Fruit fly (Drosophila melanogaster) whole organism, embryonic: Measurements from ENCODE around the gene CG42512.

Source experiments
- CG18011 ChIP-seq: fragments of 200-800 bp; sonication (Bioruptor generic); optimal IDR thresholded peaks from 2 replicates; lab custom pipeline; 2017; ENCODE audit warnings: missing biosample characterization, missing genetic modification characterization, mild to moderate bottlenecking, moderate library complexity, missing genotype
- CG4328 ChIP-seq: fragments of 200-800 bp; sonication (Bioruptor generic); optimal IDR thresholded peaks from 3 replicates; lab custom pipeline; 2017; ENCODE audit warnings: missing biosample characterization, missing genetic modification reagents, missing genetic modification characterization
- CG8924 ChIP-seq: fragments of 200-800 bp; optimal IDR thresholded peaks from 3 replicates; lab custom pipeline; 2019; ENCODE audit warnings: missing biosample characterization, mild to moderate bottlenecking, missing genetic modification characterization, moderate library complexity
- Med ChIP-seq: fragments of 200-800 bp; sonication (Bioruptor generic); peaks from one replicate; lab custom pipeline; 2016; ENCODE audit warnings: missing biosample characterization, missing genetic modification characterization, mild to moderate bottlenecking, inconsistent platforms, moderate library complexity
- NfI ChIP-seq: fragments of 200-800 bp; sonication (Bioruptor generic); optimal IDR thresholded peaks from 3 replicates; lab custom pipeline; 2018; ENCODE audit warnings: missing biosample characterization, mild to moderate bottlenecking, missing genetic modification characterization, moderate library complexity
- PHDP ChIP-seq: fragments of 200-800 bp; sonication (Bioruptor generic); optimal IDR thresholded peaks from 3 replicates; lab custom pipeline; 2018; ENCODE audit warnings: missing biosample characterization, mild to moderate bottlenecking, missing genetic modification characterization, moderate library complexity

DNA sequence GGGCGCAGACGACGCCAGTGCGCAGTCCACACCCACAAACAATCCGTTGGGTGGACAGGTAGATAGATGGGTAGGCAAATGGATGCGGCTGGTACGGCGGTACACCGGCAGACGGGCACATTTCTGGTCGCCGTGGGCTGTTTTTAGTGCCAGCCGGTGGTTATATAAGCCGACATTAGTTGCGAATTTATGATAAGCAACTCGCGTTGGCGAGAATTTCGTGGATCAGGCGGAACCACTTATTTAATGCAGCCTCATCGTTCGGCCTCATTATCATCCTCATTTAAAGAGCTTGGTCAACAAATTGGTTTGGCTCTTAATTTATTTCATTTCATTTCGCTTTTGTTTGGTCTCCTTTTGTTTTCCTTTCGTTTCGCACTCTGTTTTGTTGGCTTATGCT lies 32.5 kb upstream of the CG42512 start:
- TF ChIP-seq CG4328 (GFP tag; lab: Kevin White, UChicago) = no peak
- no peak for TF ChIP-seq PHDP (tag; lab: Kevin White, UChicago)
- TF ChIP-seq CG18011 = no peak
- no peak for TF ChIP-seq NfI
- no peak for TF ChIP-seq Med
- no peak for TF ChIP-seq CG8924
